Fruit fly (Drosophila melanogaster): ENCODE results near the gene p38c.
A peak's percentile ranks its signal among the peaks of the same experiment; 100 is the strongest.

Gene p38c

DNA sequence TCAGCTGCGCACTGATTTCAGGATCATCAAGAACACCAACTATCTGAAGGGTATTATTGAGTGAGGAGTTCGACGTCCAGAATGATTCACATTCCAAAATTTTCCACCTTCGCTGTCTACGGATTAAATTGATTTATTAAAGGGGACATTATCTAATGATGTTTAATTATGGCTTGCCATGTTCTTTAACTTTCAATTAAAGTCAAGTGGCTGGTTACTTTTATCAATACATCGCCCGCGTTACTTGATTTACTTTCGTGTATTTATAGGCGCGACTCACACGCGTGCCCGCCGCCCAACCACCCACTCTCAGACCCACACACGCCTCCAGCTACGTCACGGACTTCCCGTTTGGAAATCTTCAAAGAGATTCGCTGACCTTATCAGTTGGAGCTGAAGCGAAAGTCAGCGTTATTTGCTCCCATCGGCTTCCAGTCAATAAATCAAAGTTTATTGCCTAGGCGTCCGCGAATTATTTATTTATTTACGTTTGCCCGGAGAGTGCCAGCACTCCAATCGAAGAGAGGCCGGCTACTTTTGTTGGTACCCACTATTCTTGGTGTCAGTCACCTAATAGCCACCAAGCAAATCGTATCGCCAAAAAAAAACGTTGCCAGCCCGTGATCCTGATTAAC is 12.6 kb downstream of the p38c start, which contains the start of gene Npc2f (continued):
- no peak for TF ChIP-seq Hr51 (GFP tag; optimal IDR thresholded peaks at IDR 0.05)
- peak; percentile 51 for TF ChIP-seq sug (tag; optimal IDR thresholded peaks at IDR 0.05)
- no peak for TF ChIP-seq gcm2 (GFP tag; optimal IDR thresholded peaks at IDR 0.05)
- no peak for TF ChIP-seq schlank (tag; optimal IDR thresholded peaks at IDR 0.05)
- no peak for TF ChIP-seq CG7839 (tag; optimal IDR thresholded peaks at IDR 0.05)

DNA sequence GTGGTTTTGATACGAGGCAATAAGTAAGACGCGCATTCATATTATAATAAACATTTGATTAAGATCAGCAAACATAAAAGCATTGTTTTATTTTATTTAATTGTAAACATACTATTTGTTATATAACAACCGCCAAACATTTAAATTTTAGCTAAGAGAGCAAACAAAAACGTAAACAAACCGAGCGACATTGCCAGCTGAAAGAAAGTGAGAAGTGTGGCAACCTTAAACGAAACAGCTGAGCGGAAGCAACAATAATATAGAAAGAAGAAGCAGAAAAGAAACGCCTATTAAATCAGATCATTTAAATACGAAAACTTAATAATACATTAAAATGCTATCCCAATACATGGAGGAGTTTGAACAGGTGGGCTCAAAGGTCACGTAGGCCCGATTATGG is 15.4 kb downstream of the p38c start, which contains the start of gene Sec10:
Gene Sec10, plus strand, starts transcription at position 252 of the 400 bp plus-strand sequence.
- TF ChIP-seq CG8765 (GFP tag; IDR thresholded peaks at IDR 0.05) (no peak), Gsc (GFP tag; IDR thresholded peaks at IDR 0.05) (no peak), twi (tag; optimal IDR thresholded peaks at IDR 0.05) (no peak), mam (GFP tag; optimal IDR thresholded peaks at IDR 0.05) (no peak), CG10431 (GFP tag; optimal IDR thresholded peaks at IDR 0.05) (peak; percentile 15), CG17829 (tag; optimal IDR thresholded peaks at IDR 0.05) (peak; percentile 27), crol (GFP tag; IDR thresholded peaks at IDR 0.05) (no peak), zen2 (GFP tag; IDR thresholded peaks at IDR 0.05; ENCODE audit: partially characterized antibody) (no peak), CG34422 (GFP tag; IDR thresholded peaks at IDR 0.05) (no peak; the same call in 2 of the 3 replicates), CG34224 (GFP tag; IDR thresholded peaks at IDR 0.05; ENCODE audit: partially characterized antibody) (0 out of 3 replicates have a peak, but pooled peaks have one; percentile 25), hkb (optimal IDR thresholded peaks at IDR 0.05) (no peak), hkb (GFP tag; IDR thresholded peaks at IDR 0.05) (peak; percentile 41; the same call in 1 of the 2 replicates), CG6765 (GFP tag; optimal IDR thresholded peaks at IDR 0.05) (no peak), gfzf (GFP tag; optimal IDR thresholded peaks at IDR 0.05) (peak; percentile 9), CG4730 (GFP tag; IDR thresholded peaks at IDR 0.05) (no peak), CG1602 (GFP tag; optimal IDR thresholded peaks at IDR 0.05) (no peak), Med (GFP tag) (peak; percentile 67), CHES-1-like (GFP tag; optimal IDR thresholded peaks at IDR 0.05) (peak; percentile 22), Elba2 (GFP tag; optimal IDR thresholded peaks at IDR 0.05) (peak; percentile 28), lbe (GFP tag; optimal IDR thresholded peaks at IDR 0.05) (peak; percentile 55), Sin3A (optimal IDR thresholded peaks at IDR 0.05) (peak; percentile 14), klu (GFP tag; IDR thresholded peaks at IDR 0.05) (no peak), fu2 (GFP tag; optimal IDR thresholded peaks at IDR 0.05) (no peak), Asciz (GFP tag; optimal IDR thresholded peaks at IDR 0.05) (no peak), Pdp1 (GFP tag; optimal IDR thresholded peaks at IDR 0.05) (peak in 1 of 2 experiments; percentile 99), NK7.1 (GFP tag; optimal IDR thresholded peaks at IDR 0.05) (no peak), CG18764 (GFP tag; optimal IDR thresholded peaks at IDR 0.05) (no peak), CG17912 (GFP tag; optimal IDR thresholded peaks at IDR 0.05) (peak; percentile 48), Doc3 (GFP tag; IDR thresholded peaks at IDR 0.05; ENCODE audit: partially characterized antibody) (no peak), CG13296 (GFP tag; optimal IDR thresholded peaks at IDR 0.05) (no peak), CG17186 (GFP tag; optimal IDR thresholded peaks at IDR 0.05) (peak; percentile 59), Scr (GFP tag; IDR thresholded peaks at IDR 0.05; ENCODE audit: partially characterized antibody) (no peak), stwl (tag; optimal IDR thresholded peaks at IDR 0.05) (peak; percentile 73), CG10274 (GFP tag; optimal IDR thresholded peaks at IDR 0.05) (no peak), Ssrp (tag; optimal IDR thresholded peaks at IDR 0.05) (no peak), Xrp1 (GFP tag; IDR thresholded peaks at IDR 0.05) (no peak), CG4854 (GFP tag; optimal IDR thresholded peaks at IDR 0.05) (no peak), Atf3 (GFP tag; optimal IDR thresholded peaks at IDR 0.05) (no peak), pita (GFP tag; optimal IDR thresholded peaks at IDR 0.05) (no peak), stc (GFP tag; IDR thresholded peaks at IDR 0.05) (no peak), Nf-YB (GFP tag; optimal IDR thresholded peaks at IDR 0.05) (peak; percentile 6), nau (GFP tag; optimal IDR thresholded peaks at IDR 0.05) (no peak), ssp (GFP tag; IDR thresholded peaks at IDR 0.05) (no peak), sug (tag; optimal IDR thresholded peaks at IDR 0.05) (no peak)

Measured in whole organism, embryonic.